Fruit fly (Drosophila melanogaster): ENCODE measurements around the gene Ir68a.

Ir68a gene

DNA sequence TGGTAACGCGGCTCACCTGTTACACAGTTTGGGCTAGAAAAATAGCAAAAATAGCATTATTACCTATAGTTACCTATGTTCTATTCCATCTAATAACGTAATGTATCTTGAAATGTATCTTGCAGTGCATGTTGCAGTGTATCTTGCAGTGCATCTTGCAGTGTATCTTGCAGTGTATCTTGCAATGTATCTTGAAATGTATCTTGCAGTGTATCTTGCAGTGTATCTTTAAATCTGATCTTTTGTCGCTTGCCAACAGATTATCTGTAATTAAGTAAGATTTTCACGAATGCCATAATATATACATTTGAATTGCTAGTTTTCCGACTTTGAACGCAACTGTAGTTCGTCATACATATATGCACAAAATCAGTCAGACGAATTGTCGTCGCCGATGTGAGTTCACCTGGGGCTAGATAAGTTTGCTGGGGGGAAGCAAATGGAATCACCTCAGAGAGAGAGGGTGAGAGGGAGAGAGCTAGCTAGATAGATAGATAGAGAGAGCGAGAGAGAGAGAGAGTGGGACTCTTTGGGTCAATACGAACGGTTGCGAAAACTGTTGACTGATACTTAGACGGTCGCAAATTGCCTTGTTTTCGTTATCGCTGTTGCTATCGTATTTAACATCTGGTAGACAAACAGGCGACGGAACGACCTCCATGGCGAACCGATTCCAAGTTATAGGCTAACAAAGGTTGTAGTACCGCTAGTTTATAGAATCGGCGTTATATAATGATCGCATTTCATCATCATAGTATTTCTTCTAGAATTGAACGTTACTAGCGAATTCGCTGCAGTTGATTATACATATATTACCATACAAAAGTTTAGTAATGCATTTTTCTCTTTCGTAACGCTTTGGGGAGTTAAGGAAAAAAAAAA, 6.6 kb upstream of the Ir68a start (continued):
- TF ChIP-seq crol (GFP tag; IDR thresholded peaks at IDR 0.05) (peak; percentile 76), CG18262 (tag; optimal IDR thresholded peaks at IDR 0.05) (no peak), Trl (optimal IDR thresholded peaks at IDR 0.05) (peak; percentile 68 to 78), Trl (GFP tag; optimal IDR thresholded peaks at IDR 0.05) (no peak), sens-2 (GFP tag; IDR thresholded peaks at IDR 0.05) (0 out of 2 replicates have a peak, but pooled peaks have one; percentile 12), psq (GFP tag; optimal IDR thresholded peaks at IDR 0.05) (no peak), CG3163 (GFP tag; optimal IDR thresholded peaks at IDR 0.05) (no peak), rib (GFP tag; IDR thresholded peaks at IDR 0.05) (peak; percentile 75), CG6683 (GFP tag; optimal IDR thresholded peaks at IDR 0.05) (no peak), CG8290 (GFP tag; optimal IDR thresholded peaks at IDR 0.05) (no peak), CG8290 (tag; optimal IDR thresholded peaks at IDR 0.05) (peak in 1 of 2 experiments; percentile 29), CG1832 (GFP tag; optimal IDR thresholded peaks at IDR 0.05) (peak; percentile 56), sna (GFP tag; IDR thresholded peaks at IDR 0.05; ENCODE audit: partially characterized antibody) (no peak), CG18599 (GFP tag; optimal IDR thresholded peaks at IDR 0.05) (no peak), chinmo (GFP tag; IDR thresholded peaks at IDR 0.05; ENCODE audit: partially characterized antibody) (0 out of 4 replicates have a peak, but pooled peaks have one; percentile 33), fd102C (GFP tag; optimal IDR thresholded peaks at IDR 0.05) (peak; percentile 24), yki (optimal IDR thresholded peaks at IDR 0.05) (peak; percentile 22), Sry-β (GFP tag; optimal IDR thresholded peaks at IDR 0.05) (no peak), CG1603 (tag; optimal IDR thresholded peaks at IDR 0.05) (peak; percentile 1), Dip3 (GFP tag; optimal IDR thresholded peaks at IDR 0.05) (no peak), CG34376 (GFP tag; optimal IDR thresholded peaks at IDR 0.05) (peak; percentile 37), NfI (GFP tag; optimal IDR thresholded peaks at IDR 0.05) (no peak), lab (GFP tag; optimal IDR thresholded peaks at IDR 0.05) (peak; percentile 56), CG32532 (GFP tag; IDR thresholded peaks at IDR 0.05) (peak; percentile 38; the same call in 1 of the 2 replicates), Pdp1 (GFP tag; optimal IDR thresholded peaks at IDR 0.05) (peak in 1 of 2 experiments; percentile 93), pita (GFP tag; optimal IDR thresholded peaks at IDR 0.05) (no peak), CG15479 (GFP tag; optimal IDR thresholded peaks at IDR 0.05) (peak; percentile 85), dmrt11E (tag; optimal IDR thresholded peaks at IDR 0.05) (no peak), mirr (GFP tag; optimal IDR thresholded peaks at IDR 0.05) (peak; percentile 85), CG12659 (GFP tag; optimal IDR thresholded peaks at IDR 0.05) (no peak), stc (GFP tag; IDR thresholded peaks at IDR 0.05) (0 out of 2 replicates have a peak, but pooled peaks have one; percentile 22), BtbVII (GFP tag; optimal IDR thresholded peaks at IDR 0.05) (peak; percentile 26), seq (GFP tag; IDR thresholded peaks at IDR 0.05) (peak; percentile 26; the same call in 1 of the 2 replicates), Drgx (GFP tag; IDR thresholded peaks at IDR 0.05) (peak; percentile 16; the same call in 1 of the 2 replicates), CG3407 (GFP tag; optimal IDR thresholded peaks at IDR 0.05) (no peak), sug (tag; optimal IDR thresholded peaks at IDR 0.05) (peak; percentile 93), exex (tag; optimal IDR thresholded peaks at IDR 0.05) (peak; percentile 61), CG12769 (tag; optimal IDR thresholded peaks at IDR 0.05) (peak; percentile 26), vvl (GFP tag; IDR thresholded peaks at IDR 0.05) (peak; percentile 9; the same call in 1 of the 2 replicates), pho (GFP tag; optimal IDR thresholded peaks at IDR 0.05) (peak; percentile 7), gce (GFP tag; IDR thresholded peaks at IDR 0.05) (0 out of 3 replicates have a peak, but pooled peaks have one; percentile 14), Ets65A (GFP tag) (peak; percentile 7), caup (GFP tag; optimal IDR thresholded peaks at IDR 0.05; ENCODE audit: severe bottlenecking) (peak; percentile 8), hkb (optimal IDR thresholded peaks at IDR 0.05) (no peak), hkb (GFP tag; IDR thresholded peaks at IDR 0.05) (peak; percentile 45; the same call in 1 of the 2 replicates), ase (GFP tag; IDR thresholded peaks at IDR 0.05) (peak; percentile 40; the same call in 1 of the 3 replicates), CkIIα-i1 (GFP tag; IDR thresholded peaks at IDR 0.05) (no peak), sens (GFP tag) (peak; percentile 62), CG17359 (tag; optimal IDR thresholded peaks at IDR 0.05) (peak; percentile 23)

All from whole organism, embryonic.